Worm (Caenorhabditis elegans) whole organism, L3 larva: ENCODE data around the gene skr-14.

Source experiments
- R02D3.7 ChIP-seq: fragments of 150-350 bp; optimal IDR thresholded peaks from 2 replicates; lab custom pipeline; 2014; ENCODE audit warnings: missing biosample characterization, missing genetic modification characterization
- ZK546.5 ChIP-seq: sonication (generic microtip); optimal IDR thresholded peaks from 2 replicates; lab custom pipeline; 2017; ENCODE audit warnings: missing biosample characterization, missing genetic modification characterization
- ama-1 ChIP-seq: fragments of 150-350 bp; optimal IDR thresholded peaks from 2 replicates; lab custom pipeline; 2018
- ceh-16 ChIP-seq: sonication (generic microtip); optimal IDR thresholded peaks from 2 replicates; lab custom pipeline; 2017; ENCODE audit warnings: missing biosample characterization, missing genetic modification characterization
- ceh-82 ChIP-seq: fragments of 150-350 bp; optimal IDR thresholded peaks from 2 replicates; lab custom pipeline; 2014; ENCODE audit warnings: missing biosample characterization, missing genetic modification characterization
- ceh-9 ChIP-seq: sonication (generic microtip); optimal IDR thresholded peaks from 2 replicates; lab custom pipeline; 2018; ENCODE audit warnings: missing biosample characterization, missing genetic modification characterization
- daf-12 ChIP-seq: fragments of 150-350 bp; optimal IDR thresholded peaks from 2 replicates; lab custom pipeline; 2014; ENCODE audit warnings: missing biosample characterization, missing genetic modification reagents, missing genetic modification characterization
- egl-5 ChIP-seq: fragments of 150-350 bp; optimal IDR thresholded peaks from 2 replicates; lab custom pipeline; 2017; ENCODE audit warnings: missing biosample characterization, missing genetic modification reagents, missing genetic modification characterization, inconsistent platforms
- elt-1 ChIP-seq: fragments of 150-350 bp; optimal IDR thresholded peaks from 2 replicates; lab custom pipeline; 2014; ENCODE audit warnings: missing biosample characterization, missing genetic modification characterization
- elt-2 ChIP-seq: sonication (generic microtip); optimal IDR thresholded peaks from 2 replicates; lab custom pipeline; 2016; ENCODE audit warnings: missing genetic modification reagents, mild to moderate bottlenecking, missing genetic modification characterization, missing compliant biosample characterization
- elt-3 ChIP-seq, 3 experiments: fragments of 150-350 bp in 1 of 3; sonication (generic microtip) in 2 of 3; optimal IDR thresholded peaks; 2 replicates in 2 of 3; 4 replicates in 1 of 3; lab custom pipeline; 2014 to 2017; ENCODE audit warnings: missing biosample characterization in 3 of 3, missing genetic modification characterization in 3 of 3
- eor-1 ChIP-seq, 2 experiments: fragments of 150-350 bp; optimal IDR thresholded peaks; 2 replicates each; lab custom pipeline; 2014 to 2018; ENCODE audit warnings: missing biosample characterization in 2 of 2, missing genetic modification characterization in 2 of 2
- fkh-10 ChIP-seq: sonication (generic microtip); optimal IDR thresholded peaks from 2 replicates; lab custom pipeline; 2017; ENCODE audit warnings: missing biosample characterization, missing genetic modification reagents, missing genetic modification characterization
- fos-1 ChIP-seq: fragments of 150-350 bp; optimal IDR thresholded peaks from 2 replicates; lab custom pipeline; 2014; ENCODE audit warnings: missing biosample characterization, missing genetic modification characterization
- hmg-11 ChIP-seq: sonication (generic microtip); optimal IDR thresholded peaks from 2 replicates; lab custom pipeline; 2016; ENCODE audit warnings: missing genetic modification characterization, missing compliant biosample characterization
- jun-1 ChIP-seq: fragments of 150-350 bp; optimal IDR thresholded peaks from 2 replicates; lab custom pipeline; 2014; ENCODE audit warnings: missing biosample characterization, missing genetic modification reagents, missing genetic modification characterization
- lin-15B ChIP-seq: fragments of 150-350 bp; optimal IDR thresholded peaks from 2 replicates; lab custom pipeline; 2014; ENCODE audit warnings: missing biosample characterization, missing genetic modification characterization
- lin-39 ChIP-seq: fragments of 150-350 bp; optimal IDR thresholded peaks from 2 replicates; lab custom pipeline; 2018; ENCODE audit warnings: missing biosample characterization, missing genetic modification reagents, missing genetic modification characterization
- lsy-12 ChIP-seq: sonication (generic microtip); optimal IDR thresholded peaks from 2 replicates; lab custom pipeline; 2016; ENCODE audit warnings: mild to moderate bottlenecking, missing genetic modification characterization, missing compliant biosample characterization
- mdl-1 ChIP-seq: fragments of 150-350 bp; optimal IDR thresholded peaks from 2 replicates; lab custom pipeline; 2014; ENCODE audit warnings: missing biosample characterization, missing genetic modification characterization
- mml-1 ChIP-seq: fragments of 150-350 bp; sonication (generic microtip); optimal IDR thresholded peaks from 3 replicates; lab custom pipeline; 2014; ENCODE audit warnings: missing biosample characterization, missing genetic modification characterization
- nfya-1 ChIP-seq: sonication (generic microtip); optimal IDR thresholded peaks from 2 replicates; lab custom pipeline; 2017; ENCODE audit warnings: missing genetic modification characterization, mild to moderate bottlenecking, missing compliant biosample characterization, antibody characterized with exemption, moderate library complexity; ENCODE audit not compliant: insufficient read depth
- nhr-11 ChIP-seq: fragments of 150-350 bp; optimal IDR thresholded peaks from 2 replicates; lab custom pipeline; 2014; ENCODE audit warnings: missing biosample characterization, missing genetic modification characterization
- nhr-12 ChIP-seq: fragments of 150-350 bp; optimal IDR thresholded peaks from 2 replicates; lab custom pipeline; 2014; ENCODE audit warnings: missing biosample characterization, missing genetic modification characterization
- nhr-23 ChIP-seq: fragments of 150-350 bp; optimal IDR thresholded peaks from 2 replicates; lab custom pipeline; 2014; ENCODE audit warnings: missing biosample characterization, missing genetic modification reagents, missing genetic modification characterization
- nhr-237 ChIP-seq: fragments of 150-350 bp; optimal IDR thresholded peaks from 2 replicates; lab custom pipeline; 2014; ENCODE audit warnings: missing biosample characterization, missing genetic modification characterization
- nhr-25 ChIP-seq: sonication (generic microtip); optimal IDR thresholded peaks from 2 replicates; lab custom pipeline; 2017; ENCODE audit warnings: missing biosample characterization, missing genetic modification characterization
- nhr-43 ChIP-seq: sonication (generic microtip); optimal IDR thresholded peaks from 2 replicates; lab custom pipeline; 2016; ENCODE audit warnings: mild to moderate bottlenecking, missing genetic modification characterization, missing compliant biosample characterization; ENCODE audit not compliant: poor library complexity, severe bottlenecking
- nhr-77 ChIP-seq: fragments of 150-350 bp; optimal IDR thresholded peaks from 2 replicates; lab custom pipeline; 2014; ENCODE audit warnings: missing biosample characterization, missing genetic modification characterization
- pha-4 ChIP-seq: fragments of 150-350 bp; optimal IDR thresholded peaks from 2 replicates; lab custom pipeline; 2014; ENCODE audit warnings: missing biosample characterization, missing genetic modification reagents, missing genetic modification characterization
- skn-1 ChIP-seq: fragments of 150-350 bp; optimal IDR thresholded peaks from 2 replicates; lab custom pipeline; 2014; ENCODE audit warnings: missing biosample characterization, missing genetic modification characterization
- snpc-4 ChIP-seq: fragments of 150-350 bp; optimal IDR thresholded peaks from 2 replicates; lab custom pipeline; 2014; ENCODE audit warnings: missing biosample characterization, missing genetic modification characterization
- tbx-2 ChIP-seq: sonication (generic microtip); optimal IDR thresholded peaks from 2 replicates; lab custom pipeline; 2016; ENCODE audit warnings: mild to moderate bottlenecking, missing genetic modification characterization, missing compliant biosample characterization
- ztf-11 ChIP-seq: fragments of 150-350 bp; optimal IDR thresholded peaks from 2 replicates; lab custom pipeline; 2014; ENCODE audit warnings: missing biosample characterization, missing genetic modification characterization
- ztf-4 ChIP-seq: fragments of 150-350 bp; optimal IDR thresholded peaks from 2 replicates; lab custom pipeline; 2014; ENCODE audit warnings: missing biosample characterization, missing genetic modification characterization

The skr-14 gene

ce11 chrV:4421475-4421874 lies at the start of gene skr-14:
Gene skr-14 (minus strand): TSS chrV:4421575.
- TF ChIP-seq daf-12 (tag; lab: Kevin White, UChicago) (no peak), fos-1 (tag; lab: Kevin White, UChicago) (no peak), eor-1 (tag; optimal IDR thresholded peaks at IDR 0.05; lab: Kevin White, UChicago) (no peak), ztf-4 (tag; lab: Kevin White, UChicago) (no peak), pha-4 (no peak), fkh-10 (GFP tag; lab: Kevin White, UChicago) (no peak), ama-1 (lab: Kevin White, UChicago) (no peak), ceh-82 (tag; lab: Kevin White, UChicago) (no peak), egl-5 (tag; lab: Kevin White, UChicago) (no peak)

DNA sequence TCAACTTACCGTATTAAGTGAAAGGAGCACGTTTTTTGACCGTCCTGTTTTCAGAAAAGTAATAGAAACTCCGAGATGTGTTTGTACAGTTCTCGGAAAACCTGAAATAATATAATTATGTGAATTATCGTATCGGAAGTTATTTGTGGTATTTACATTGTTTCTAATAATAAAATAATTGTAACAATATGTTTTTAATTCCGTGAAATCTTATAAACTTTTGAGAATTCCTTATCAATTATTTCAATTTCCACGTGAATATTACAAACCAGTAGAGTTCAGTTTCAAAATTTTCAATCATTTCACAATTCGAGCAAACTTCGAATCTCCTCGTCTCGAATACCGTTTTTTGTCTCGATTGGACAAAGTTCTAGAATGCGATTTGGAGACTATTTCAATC lies 49.7 kb upstream of the skr-14 start, which contains the start of gene T08H10.3:
T08H10.3 (plus strand) TSS at position 301 of the 400 bp plus-strand sequence.
- TF ChIP-seq lin-15B (no peak), snpc-4 (no peak), eor-1 (tag; optimal IDR thresholded peaks at IDR 0.05; lab: Kevin White, UChicago) (no peak), lsy-12 (tag; lab: Kevin White, UChicago) (no peak), nhr-11 (tag; lab: Kevin White, UChicago) (no peak), daf-12 (tag; lab: Kevin White, UChicago) (no peak), nhr-25 (tag; lab: Kevin White, UChicago) (no peak)

DNA sequence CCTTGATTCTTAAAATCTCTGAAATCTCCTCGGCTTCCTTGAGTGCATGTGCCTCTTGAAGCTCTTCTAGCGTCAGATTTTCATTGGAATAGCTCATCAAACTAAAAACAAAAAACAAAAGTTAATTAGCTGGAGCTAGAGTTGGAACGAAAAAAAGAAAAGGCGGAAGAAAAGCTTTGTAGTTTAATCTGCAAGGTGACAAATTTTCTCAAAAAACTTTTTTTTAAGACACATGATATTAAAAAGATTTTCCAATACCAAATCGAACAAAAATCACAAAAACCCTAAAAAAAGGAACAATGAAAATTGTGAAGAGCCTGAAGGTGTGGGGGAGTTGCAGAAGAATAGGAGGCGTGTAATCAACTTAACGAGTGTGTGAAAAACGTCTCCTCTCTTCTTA lies 33.3 kb upstream of the skr-14 start, which contains the start of gene gnrr-5:
gnrr-5 (minus strand) TSS at position 101 of the 400 bp plus-strand sequence.
- TF ChIP-seq lsy-12 (tag; lab: Kevin White, UChicago) (no peak), mml-1 (tag; lab: Kevin White, UChicago) (no peak), fkh-10 (GFP tag; lab: Kevin White, UChicago) (peak; percentile 10), tbx-2 (no peak)

DNA sequence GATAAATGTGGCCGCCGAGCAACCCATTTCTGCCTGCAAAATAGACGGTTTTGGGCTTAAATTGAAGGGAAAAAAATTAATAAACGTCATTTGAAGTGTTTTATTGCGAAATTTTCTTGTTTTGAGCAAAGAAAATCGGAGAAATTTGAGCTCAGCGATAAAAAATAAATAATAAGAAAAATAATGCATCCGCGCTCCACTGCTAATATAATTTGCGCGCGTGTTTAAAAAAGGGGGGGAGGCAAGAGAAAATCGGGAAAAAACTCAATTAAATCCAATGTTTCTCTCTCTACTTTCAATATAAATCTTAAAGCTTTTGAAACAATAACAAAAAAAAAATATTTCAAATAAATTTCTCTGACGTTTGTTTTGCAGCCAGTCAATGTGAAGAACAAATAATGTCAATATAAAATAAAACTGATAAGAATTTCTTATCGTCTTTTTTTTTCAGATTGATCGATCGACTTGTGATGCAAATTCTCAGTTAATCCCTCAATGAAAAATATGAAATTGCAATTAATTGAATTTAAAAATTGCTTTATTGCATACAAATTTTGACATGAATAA lies 29.2 kb upstream of the skr-14 start, which contains the start of gene rft-2:
rft-2 (minus strand) TSS at position 41 of the 567 bp plus-strand sequence.
- peak; percentile 10 for TF ChIP-seq jun-1 (tag; lab: Kevin White, UChicago)
- no peak for TF ChIP-seq nhr-77 (tag; lab: Kevin White, UChicago)
- TF ChIP-seq ztf-4 (tag; lab: Kevin White, UChicago) = no peak
- TF ChIP-seq R02D3.7 (tag; lab: Kevin White, UChicago) = peak; percentile 14
- TF ChIP-seq pha-4 = peak; percentile 85
- TF ChIP-seq nhr-43 (tag; lab: Kevin White, UChicago) = no peak
- TF ChIP-seq hmg-11 = peak; percentile 57
- TF ChIP-seq nhr-11 (tag; lab: Kevin White, UChicago) = no peak
- TF ChIP-seq snpc-4 = peak; percentile 52
- no peak for TF ChIP-seq ztf-11 (tag; lab: Kevin White, UChicago)
- TF ChIP-seq fos-1 (tag; lab: Kevin White, UChicago) = no peak
- TF ChIP-seq elt-2 = peak; percentile 65
- no peak for TF ChIP-seq eor-1 (tag; optimal IDR thresholded peaks at IDR 0.05; lab: Kevin White, UChicago)
- TF ChIP-seq nfya-1 (tag; lab: Kevin White, UChicago) = peak; percentile 59
- TF ChIP-seq lin-15B = peak; percentile 62

ce11 chrV:4447637-4448036 lies 26.3 kb upstream of the skr-14 start:
- TF ChIP-seq ceh-9 (tag; lab: Kevin White, UChicago) = no peak
- TF ChIP-seq nhr-237 (tag; lab: Kevin White, UChicago) = no peak
- TF ChIP-seq nhr-23 = no peak
- no peak for TF ChIP-seq lsy-12 (tag; lab: Kevin White, UChicago)
- no peak for TF ChIP-seq nhr-12 (tag; lab: Kevin White, UChicago)
- TF ChIP-seq skn-1 (tag; lab: Kevin White, UChicago) = no peak
- TF ChIP-seq ceh-16 = no peak
- no peak for TF ChIP-seq lin-39
- no peak for TF ChIP-seq nhr-43 (tag; lab: Kevin White, UChicago)
- TF ChIP-seq elt-2 = no peak
- TF ChIP-seq mdl-1 (tag; lab: Kevin White, UChicago) = no peak
- no peak for TF ChIP-seq snpc-4
- no peak for TF ChIP-seq elt-1 (tag; lab: Kevin White, UChicago)
- TF ChIP-seq elt-3 (tag; optimal IDR thresholded peaks at IDR 0.05; lab: Kevin White, UChicago) = no peak
- TF ChIP-seq nhr-25 (tag; lab: Kevin White, UChicago) = no peak
- no peak for TF ChIP-seq ZK546.5 (tag; lab: Kevin White, UChicago)
